Worm (Caenorhabditis elegans): ENCODE measurements around the gene bcc-1.

Gene bcc-1

DNA sequence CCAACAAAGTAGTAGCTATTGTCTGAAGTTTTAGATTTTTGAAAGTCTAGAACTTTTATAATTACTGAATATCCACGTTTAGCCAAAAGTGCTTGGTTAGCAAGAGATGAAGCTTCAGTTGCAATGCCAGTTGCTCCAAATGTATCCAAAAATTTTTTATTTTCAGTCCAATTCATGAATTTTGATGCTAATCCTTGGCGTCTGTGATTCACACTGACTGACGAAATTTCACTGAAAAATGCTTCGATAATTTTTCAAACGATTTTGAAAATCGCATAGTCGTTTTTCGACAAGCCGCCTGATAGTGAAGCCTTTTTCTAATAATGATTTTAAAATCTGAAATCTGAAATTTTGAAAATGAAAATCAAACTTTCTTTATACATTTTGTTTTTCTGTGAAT lies 1.7 kb upstream of the bcc-1 start:
- TF ChIP-seq unc-39 (tag; optimal IDR thresholded peaks at IDR 0.05) (no peak), lsy-2 (tag; optimal IDR thresholded peaks at IDR 0.05) (no peak), ZK546.5 (tag; optimal IDR thresholded peaks at IDR 0.05) (no peak), mbf-1 (tag; optimal IDR thresholded peaks at IDR 0.05) (no peak), ztf-11 (tag; optimal IDR thresholded peaks at IDR 0.05) (no peak), ceh-16 (tag; optimal IDR thresholded peaks at IDR 0.05) (no peak), lin-13 (GFP tag; optimal IDR thresholded peaks at IDR 0.05) (no peak), crh-2 (tag; optimal IDR thresholded peaks at IDR 0.05) (no peak), zag-1 (tag; optimal IDR thresholded peaks at IDR 0.05) (no peak)

- TF ChIP-seq mab-5 (tag; optimal IDR thresholded peaks at IDR 0.05): no peak
- TF ChIP-seq sma-3 (GFP tag; optimal IDR thresholded peaks at IDR 0.05): no peak
- no peak for TF ChIP-seq nhr-129 (tag; optimal IDR thresholded peaks at IDR 0.05)
- TF ChIP-seq ama-1 (optimal IDR thresholded peaks at IDR 0.05): no peak
- TF ChIP-seq ztf-11 (tag; optimal IDR thresholded peaks at IDR 0.05): no peak
- no peak for TF ChIP-seq blmp-1 (tag; optimal IDR thresholded peaks at IDR 0.05; ENCODE audit: insufficient read depth)
Measured at ce11 chrIV:11089527-11089926, 2.8 kb downstream of the bcc-1 start, which contains the start of gene M7.7. Gene M7.7, plus strand, starts transcription at chrIV:11089827.

- TF ChIP-seq R02D3.7 (tag; optimal IDR thresholded peaks at IDR 0.05) (no peak), lsy-2 (tag; optimal IDR thresholded peaks at IDR 0.05) (peak in 1 of 2 experiments; percentile 63)
Measured at ce11 chrIV:11083609-11084008, 8.7 kb downstream of the bcc-1 start, which contains the start of gene klc-1. Gene klc-1, plus strand, starts transcription at chrIV:11083735.

- TF ChIP-seq skn-1 (tag; optimal IDR thresholded peaks at IDR 0.05) (peak; percentile 3), ceh-82 (tag; optimal IDR thresholded peaks at IDR 0.05) (peak; percentile 60), gmeb-1 (tag; optimal IDR thresholded peaks at IDR 0.05) (peak; percentile 64), lin-11 (tag; optimal IDR thresholded peaks at IDR 0.05) (peak; percentile 94), mab-5 (tag; optimal IDR thresholded peaks at IDR 0.05) (peak; percentile 93), F13H6.1 (tag; optimal IDR thresholded peaks at IDR 0.05) (peak; percentile 97), R02D3.7 (tag; optimal IDR thresholded peaks at IDR 0.05) (no peak), nhr-6 (tag; optimal IDR thresholded peaks at IDR 0.05) (peak; percentile 95), blmp-1 (tag; optimal IDR thresholded peaks at IDR 0.05; ENCODE audit: insufficient read depth) (peak; percentile 92), lsy-2 (tag; optimal IDR thresholded peaks at IDR 0.05) (peak; percentile 76 to 94), sma-9 (GFP tag; optimal IDR thresholded peaks at IDR 0.05) (peak; percentile 92), sma-9 (tag; optimal IDR thresholded peaks at IDR 0.05) (no peak), lin-13 (GFP tag; optimal IDR thresholded peaks at IDR 0.05) (peak; percentile 86), zag-1 (tag; optimal IDR thresholded peaks at IDR 0.05) (peak; percentile 99), alr-1 (tag; optimal IDR thresholded peaks at IDR 0.05) (peak; percentile 62), nhr-25 (tag; optimal IDR thresholded peaks at IDR 0.05) (peak; percentile 94), nhr-129 (tag; optimal IDR thresholded peaks at IDR 0.05) (peak; percentile 98), nhr-237 (tag; optimal IDR thresholded peaks at IDR 0.05) (no peak), ZK546.5 (tag; optimal IDR thresholded peaks at IDR 0.05) (peak; percentile 44), sma-3 (GFP tag; optimal IDR thresholded peaks at IDR 0.05) (peak; percentile 91), peb-1 (tag; optimal IDR thresholded peaks at IDR 0.05) (no peak), dmd-4 (tag; optimal IDR thresholded peaks at IDR 0.05) (no peak), egl-27 (tag; optimal IDR thresholded peaks at IDR 0.05) (peak; percentile 93), crh-2 (tag; optimal IDR thresholded peaks at IDR 0.05) (peak; percentile 91), ztf-1 (GFP tag; conservative IDR thresholded peaks at IDR 0.05) (no peak), unc-55 (GFP tag; optimal IDR thresholded peaks at IDR 0.05) (peak; percentile 94), nhr-12 (tag; optimal IDR thresholded peaks at IDR 0.05) (no peak), C34F6.9 (tag; optimal IDR thresholded peaks at IDR 0.05) (peak; percentile 99), nhr-11 (tag; optimal IDR thresholded peaks at IDR 0.05) (no peak), ama-1 (optimal IDR thresholded peaks at IDR 0.05) (peak; percentile 90), Y55F3AM.14 (GFP tag; optimal IDR thresholded peaks at IDR 0.05) (peak; percentile 83), mdl-1 (tag; optimal IDR thresholded peaks at IDR 0.05) (peak; percentile 61 to 84), snpc-4 (tag; optimal IDR thresholded peaks at IDR 0.05) (peak; percentile 62), nhr-77 (tag; optimal IDR thresholded peaks at IDR 0.05) (no peak), elt-3 (tag; optimal IDR thresholded peaks at IDR 0.05) (no peak), nhr-10 (tag; optimal IDR thresholded peaks at IDR 0.05) (no peak), sem-4 (tag; optimal IDR thresholded peaks at IDR 0.05) (peak; percentile 96), ztf-4 (tag; optimal IDR thresholded peaks at IDR 0.05) (peak; percentile 91), nhr-21 (tag; optimal IDR thresholded peaks at IDR 0.05) (peak; percentile 96), ceh-16 (tag; optimal IDR thresholded peaks at IDR 0.05) (no peak), mbf-1 (tag; optimal IDR thresholded peaks at IDR 0.05) (no peak), nhr-23 (tag; optimal IDR thresholded peaks at IDR 0.05) (peak; percentile 42), aly-2 (tag; optimal IDR thresholded peaks at IDR 0.05) (no peak), unc-62 (GFP tag; optimal IDR thresholded peaks at IDR 0.05) (peak; percentile 21), unc-39 (tag; optimal IDR thresholded peaks at IDR 0.05) (peak; percentile 27), elt-1 (tag; optimal IDR thresholded peaks at IDR 0.05) (no peak)
Measured at ce11 chrIV:11082789-11083235, 9.5 kb downstream of the bcc-1 start.
